Worm (Caenorhabditis elegans): Measurements from ENCODE around the gene inpp-1.
A peak's percentile ranks its signal among the peaks of the same experiment; 100 is the strongest.

The inpp-1 gene

ce11 chrIV:10777600-10777999 is 3.9 kb upstream of the inpp-1 start:
- no peak for TF ChIP-seq ceh-82 (tag; optimal IDR thresholded peaks at IDR 0.05)
- no peak for TF ChIP-seq lin-15B (tag; optimal IDR thresholded peaks at IDR 0.05)
- no peak for TF ChIP-seq pqm-1 (tag; optimal IDR thresholded peaks at IDR 0.05)
- TF ChIP-seq nhr-43 (tag; optimal IDR thresholded peaks at IDR 0.05; ENCODE audit: poor library complexity, severe bottlenecking), result no peak
- no peak for TF ChIP-seq pha-4 (tag; optimal IDR thresholded peaks at IDR 0.05)
- no peak for TF ChIP-seq ztf-4 (tag; optimal IDR thresholded peaks at IDR 0.05)
- no peak for TF ChIP-seq nhr-25 (tag; optimal IDR thresholded peaks at IDR 0.05)

ce11 chrIV:10777076-10777475 is 3.4 kb upstream of the inpp-1 start:
- TF ChIP-seq nhr-23 (tag; optimal IDR thresholded peaks at IDR 0.05) (peak; percentile 12), lsy-12 (tag; optimal IDR thresholded peaks at IDR 0.05) (no peak), nhr-25 (tag; optimal IDR thresholded peaks at IDR 0.05) (peak; percentile 46), jun-1 (tag; optimal IDR thresholded peaks at IDR 0.05) (no peak)

- no peak for TF ChIP-seq ztf-11 (tag; optimal IDR thresholded peaks at IDR 0.05)
- TF ChIP-seq hmg-11 (tag; optimal IDR thresholded peaks at IDR 0.05), result no peak
- no peak for TF ChIP-seq nhr-43 (tag; optimal IDR thresholded peaks at IDR 0.05; ENCODE audit: poor library complexity, severe bottlenecking)
- no peak for TF ChIP-seq nhr-76 (tag; optimal IDR thresholded peaks at IDR 0.05)
- no peak for TF ChIP-seq ceh-16 (tag; optimal IDR thresholded peaks at IDR 0.05)
- TF ChIP-seq fos-1 (tag; optimal IDR thresholded peaks at IDR 0.05), result no peak
- TF ChIP-seq ama-1 (optimal IDR thresholded peaks at IDR 0.05), result no peak
- no peak for TF ChIP-seq sea-2 (GFP tag; optimal IDR thresholded peaks at IDR 0.05)
- no peak for TF ChIP-seq ceh-28 (tag; optimal IDR thresholded peaks at IDR 0.05)
- no peak for TF ChIP-seq elt-1 (tag; optimal IDR thresholded peaks at IDR 0.05)
- TF ChIP-seq lin-15B (tag; optimal IDR thresholded peaks at IDR 0.05), result no peak
- TF ChIP-seq elt-2 (tag; optimal IDR thresholded peaks at IDR 0.05), result no peak
- TF ChIP-seq unc-62 (GFP tag; optimal IDR thresholded peaks at IDR 0.05), result no peak
- no peak for TF ChIP-seq nfya-1 (tag; optimal IDR thresholded peaks at IDR 0.05; ENCODE audit: insufficient read depth)
- no peak for TF ChIP-seq tbx-2 (tag; optimal IDR thresholded peaks at IDR 0.05)
- TF ChIP-seq ztf-4 (tag; optimal IDR thresholded peaks at IDR 0.05), result no peak
Measured at ce11 chrIV:10771296-10771695, 2.4 kb downstream of the inpp-1 start.

ce11 chrIV:10769353-10769752 is 4.4 kb downstream of the inpp-1 start, which contains the start of gene T25B9.9:
Gene T25B9.9 (plus strand): TSS chrIV:10769653.
- TF ChIP-seq ceh-9 (tag; optimal IDR thresholded peaks at IDR 0.05), result no peak
- TF ChIP-seq nhr-11 (tag; optimal IDR thresholded peaks at IDR 0.05), result no peak
- TF ChIP-seq egl-27 (tag; optimal IDR thresholded peaks at IDR 0.05), result no peak

ce11 chrIV:10768146-10768636 is 5.5 kb downstream of the inpp-1 start, which contains the start of gene T25B9.8:
Gene T25B9.8 (minus strand): TSS chrIV:10768196.
- TF ChIP-seq zag-1 (tag; optimal IDR thresholded peaks at IDR 0.05) (no peak), fkh-10 (GFP tag; optimal IDR thresholded peaks at IDR 0.05) (peak; percentile 3)

ce11 chrIV:10766071-10766470 is 7.6 kb downstream of the inpp-1 start:
- TF ChIP-seq lin-39 (tag; optimal IDR thresholded peaks at IDR 0.05), result no peak
- no peak for TF ChIP-seq fkh-10 (GFP tag; optimal IDR thresholded peaks at IDR 0.05)
- no peak for TF ChIP-seq aly-2 (tag; optimal IDR thresholded peaks at IDR 0.05)
- TF ChIP-seq nfya-1 (tag; optimal IDR thresholded peaks at IDR 0.05; ENCODE audit: insufficient read depth), result no peak
- no peak for TF ChIP-seq nhr-28 (tag; optimal IDR thresholded peaks at IDR 0.05)
- no peak for TF ChIP-seq daf-12 (tag; optimal IDR thresholded peaks at IDR 0.05)
- no peak for TF ChIP-seq nhr-67 (tag; optimal IDR thresholded peaks at IDR 0.05)
- no peak for TF ChIP-seq snpc-4 (tag; optimal IDR thresholded peaks at IDR 0.05)
- TF ChIP-seq elt-2 (tag; optimal IDR thresholded peaks at IDR 0.05), result no peak
- TF ChIP-seq ZK546.5 (tag; optimal IDR thresholded peaks at IDR 0.05), result no peak
- no peak for TF ChIP-seq eor-1 (tag; optimal IDR thresholded peaks at IDR 0.05)
- no peak for TF ChIP-seq egl-27 (tag; optimal IDR thresholded peaks at IDR 0.05)
- no peak for TF ChIP-seq sea-2 (GFP tag; optimal IDR thresholded peaks at IDR 0.05)

All from whole organism, L3 larva.